Worm (Caenorhabditis elegans) whole organism, L4 larva: ENCODE results near the gene F15G9.1.

ENCODE experiments used
- R02D3.7 ChIP-seq: fragments of 150-350 bp; sonication (generic microtip); optimal IDR thresholded peaks from 3 replicates; lab custom pipeline; 2014; ENCODE audit warnings: missing biosample characterization, missing genetic modification characterization
- ama-1 ChIP-seq: fragments of 150-350 bp; optimal IDR thresholded peaks from 2 replicates; lab custom pipeline; 2014; ENCODE audit warnings: inconsistent platforms, mixed read lengths
- ceh-28 ChIP-seq: fragments of 150-350 bp; optimal IDR thresholded peaks from 2 replicates; lab custom pipeline; 2014; ENCODE audit warnings: missing biosample characterization, missing genetic modification reagents, missing genetic modification characterization
- fkh-10 ChIP-seq: fragments of 150-350 bp; optimal IDR thresholded peaks from 2 replicates; lab custom pipeline; 2014; ENCODE audit warnings: missing biosample characterization, missing genetic modification reagents, missing genetic modification characterization
- hif-1 ChIP-seq, 2 experiments: sonication (generic microtip); optimal IDR thresholded peaks; 2 replicates each; lab custom pipeline; 2016 to 2017; ENCODE audit warnings: missing compliant biosample characterization in 2 of 2, missing genetic modification characterization in 2 of 2, missing genetic modification reagents in 2 of 2, missing genotype in 2 of 2, mild to moderate bottlenecking in 1 of 2
- jun-1 ChIP-seq: fragments of 150-350 bp; optimal IDR thresholded peaks from 2 replicates; lab custom pipeline; 2014; ENCODE audit warnings: missing biosample characterization, missing genetic modification reagents, missing genetic modification characterization
- lin-13 ChIP-seq: fragments of 150-350 bp; optimal IDR thresholded peaks from 2 replicates; lab custom pipeline; 2014; ENCODE audit warnings: missing biosample characterization, missing genetic modification reagents, missing genetic modification characterization
- madf-9 ChIP-seq: fragments of 200-800 bp; sonication (Bioruptor generic); conservative IDR thresholded peaks from 2 replicates; pipeline ENCODE4 v1.3.6; 2022; ENCODE audit warnings: missing genetic modification reagents, missing genetic modification characterization, missing compliant biosample characterization
- pha-4 ChIP-seq, 2 experiments: fragments of 150-350 bp in 1 of 2; fragments of 200-800 bp in 1 of 2; sonication (Bioruptor generic) in 1 of 2; IDR thresholded peaks in 1 of 2; optimal IDR thresholded peaks in 1 of 2; 2 replicates each; pipeline versions ENCODE4 v1.3.6 to Lab custom; 2014 to 2022; ENCODE audit warnings: missing genetic modification characterization in 2 of 2, missing genetic modification reagents in 2 of 2, missing biosample characterization in 1 of 2, missing compliant biosample characterization in 1 of 2
- skn-1 ChIP-seq: fragments of 150-350 bp; optimal IDR thresholded peaks from 2 replicates; lab custom pipeline; 2014; ENCODE audit warnings: missing biosample characterization, missing genetic modification characterization
- snpc-4 ChIP-seq: fragments of 150-350 bp; optimal IDR thresholded peaks from 2 replicates; lab custom pipeline; 2014; ENCODE audit warnings: missing biosample characterization, missing genetic modification characterization
- zag-1 ChIP-seq: fragments of 150-350 bp; optimal IDR thresholded peaks from 2 replicates; lab custom pipeline; 2014; ENCODE audit warnings: missing biosample characterization, missing genetic modification characterization

DNA sequence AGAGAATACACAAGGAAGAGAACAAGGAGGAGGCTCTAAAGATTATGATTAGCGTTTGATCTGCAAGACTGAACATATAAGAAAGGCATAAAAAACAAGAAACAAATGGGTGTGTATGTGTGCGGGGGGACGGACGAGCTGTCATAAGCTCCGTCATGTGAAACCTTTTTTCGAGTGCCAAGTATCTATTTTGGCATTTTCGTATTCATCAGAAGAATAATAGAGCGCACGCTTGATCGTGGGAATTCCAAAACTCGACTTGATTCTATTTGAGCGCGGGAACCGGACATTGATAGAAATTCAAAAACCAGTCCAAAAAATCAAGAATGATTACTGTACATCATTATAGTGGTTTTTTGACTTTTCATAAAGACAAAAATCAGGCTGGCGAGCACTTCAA is 49.4 kb upstream of the F15G9.1 start:
- TF ChIP-seq pha-4 (GFP tag; IDR thresholded peaks at IDR 0.05; lab: Robert Waterston, UW) (no peak), pha-4 (tag; optimal IDR thresholded peaks at IDR 0.05; lab: Kevin White, UChicago) (no peak), ama-1 (lab: Kevin White, UChicago) (no peak), madf-9 (GFP tag; lab: Robert Waterston, UW) (no peak), ceh-28 (no peak), R02D3.7 (tag; lab: Kevin White, UChicago) (no peak), fkh-10 (GFP tag; lab: Kevin White, UChicago) (no peak), skn-1 (tag; lab: Kevin White, UChicago) (no peak), lin-13 (GFP tag; lab: Kevin White, UChicago) (no peak), snpc-4 (tag; lab: Kevin White, UChicago) (no peak), hif-1 (tag; optimal IDR thresholded peaks at IDR 0.05; lab: Kevin White, UChicago) (no peak), jun-1 (tag; lab: Kevin White, UChicago) (no peak), zag-1 (no peak)
